Worm (Caenorhabditis elegans) whole organism, L3 larva: ENCODE results near the gene fkb-6.

Source experiments
- ceh-82 ChIP-seq: fragments of 150-350 bp; optimal IDR thresholded peaks from 2 replicates; lab custom pipeline; 2014; ENCODE audit warnings: missing biosample characterization, missing genetic modification characterization
- daf-12 ChIP-seq: fragments of 150-350 bp; optimal IDR thresholded peaks from 2 replicates; lab custom pipeline; 2014; ENCODE audit warnings: missing biosample characterization, missing genetic modification reagents, missing genetic modification characterization
- fkh-10 ChIP-seq: sonication (generic microtip); optimal IDR thresholded peaks from 2 replicates; lab custom pipeline; 2017; ENCODE audit warnings: missing biosample characterization, missing genetic modification reagents, missing genetic modification characterization
- fkh-2 ChIP-seq: fragments of 150-350 bp; optimal IDR thresholded peaks from 2 replicates; lab custom pipeline; 2014; ENCODE audit warnings: missing biosample characterization, missing genetic modification reagents, missing genetic modification characterization
- hmg-11 ChIP-seq: sonication (generic microtip); optimal IDR thresholded peaks from 2 replicates; lab custom pipeline; 2016; ENCODE audit warnings: missing genetic modification characterization, missing compliant biosample characterization
- lin-39 ChIP-seq: fragments of 150-350 bp; optimal IDR thresholded peaks from 2 replicates; lab custom pipeline; 2018; ENCODE audit warnings: missing biosample characterization, missing genetic modification reagents, missing genetic modification characterization
- nhr-11 ChIP-seq: fragments of 150-350 bp; optimal IDR thresholded peaks from 2 replicates; lab custom pipeline; 2014; ENCODE audit warnings: missing biosample characterization, missing genetic modification characterization
- nhr-28 ChIP-seq: fragments of 150-350 bp; optimal IDR thresholded peaks from 2 replicates; lab custom pipeline; 2014; ENCODE audit warnings: missing biosample characterization, missing genetic modification characterization
- nhr-43 ChIP-seq: sonication (generic microtip); optimal IDR thresholded peaks from 2 replicates; lab custom pipeline; 2016; ENCODE audit warnings: mild to moderate bottlenecking, missing genetic modification characterization, missing compliant biosample characterization; ENCODE audit not compliant: poor library complexity, severe bottlenecking
- pha-4 ChIP-seq: fragments of 150-350 bp; optimal IDR thresholded peaks from 2 replicates; lab custom pipeline; 2014; ENCODE audit warnings: missing biosample characterization, missing genetic modification reagents, missing genetic modification characterization
- unc-39 ChIP-seq: sonication (generic microtip); optimal IDR thresholded peaks from 4 replicates; lab custom pipeline; 2017; ENCODE audit warnings: missing biosample characterization, missing genetic modification characterization
- unc-62 ChIP-seq: fragments of 150-350 bp; sonication (generic microtip); optimal IDR thresholded peaks from 4 replicates; lab custom pipeline; 2014; ENCODE audit warnings: missing biosample characterization, missing genetic modification reagents, missing genetic modification characterization
- zag-1 ChIP-seq: fragments of 150-350 bp; optimal IDR thresholded peaks from 2 replicates; lab custom pipeline; 2014; ENCODE audit warnings: missing biosample characterization, missing genetic modification characterization

fkb-6 gene

ce11 chrV:20891871-20892270 lies 45.9 kb downstream of the fkb-6 start:
- TF ChIP-seq nhr-11 (tag; lab: Kevin White, UChicago) (no peak), lin-39 (tag; lab: Kevin White, UChicago) (no peak), hmg-11 (no peak), unc-62 (no peak), fkh-10 (GFP tag; lab: Kevin White, UChicago) (no peak), nhr-28 (tag; lab: Kevin White, UChicago) (no peak), unc-39 (tag; lab: Kevin White, UChicago) (no peak), nhr-43 (no peak), pha-4 (tag; lab: Kevin White, UChicago) (no peak), fkh-2 (tag; lab: Kevin White, UChicago) (no peak), zag-1 (tag; lab: Kevin White, UChicago) (no peak), ceh-82 (tag; lab: Kevin White, UChicago) (no peak), daf-12 (no peak)
